Fruit fly (Drosophila melanogaster) whole organism, embryonic: ENCODE results near the gene ocn.

Source experiments
- Bdp1 ChIP-seq: fragments of 200-800 bp; sonication (Bioruptor generic); optimal IDR thresholded peaks from 3 replicates; lab custom pipeline; 2016; ENCODE audit warnings: missing biosample characterization, missing genetic modification characterization
- CG10321 ChIP-seq: fragments of 200-800 bp; sonication (Bioruptor generic); IDR thresholded peaks from 2 replicates; pipeline ENCODE4 v1.3.6; 2022; ENCODE audit warnings: missing biosample characterization, missing genetic modification characterization
- CG10462 ChIP-seq: fragments of 200-800 bp; sonication (Bioruptor generic); optimal IDR thresholded peaks from 2 replicates; lab custom pipeline; 2016; ENCODE audit warnings: missing biosample characterization, missing genetic modification characterization
- CG10543 ChIP-seq: fragments of 200-800 bp; sonication (Bioruptor generic); optimal IDR thresholded peaks from 3 replicates; lab custom pipeline; 2017; ENCODE audit warnings: missing biosample characterization, mild to moderate bottlenecking, missing genetic modification characterization, moderate library complexity
- CG12659 ChIP-seq: fragments of 200-800 bp; sonication (Bioruptor generic); optimal IDR thresholded peaks from 3 replicates; lab custom pipeline; 2017; ENCODE audit warnings: mild to moderate bottlenecking, missing biosample characterization, missing genetic modification reagents, missing genetic modification characterization
- CG15601 ChIP-seq: fragments of 200-800 bp; sonication (Bioruptor generic); optimal IDR thresholded peaks from 3 replicates; lab custom pipeline; 2019; ENCODE audit warnings: missing biosample characterization, mild to moderate bottlenecking, missing genetic modification characterization, moderate library complexity
- CG17328 ChIP-seq: fragments of 200-800 bp; sonication (Bioruptor generic); IDR thresholded peaks from 2 replicates; pipeline ENCODE4 v1.3.6; 2022; ENCODE audit warnings: missing biosample characterization, missing genetic modification characterization
- CG2889 ChIP-seq: fragments of 200-800 bp; sonication (Bioruptor generic); IDR thresholded peaks from 3 replicates; pipeline ENCODE4 v1.3.6; 2022; ENCODE audit warnings: missing biosample characterization, missing genetic modification characterization
- CG34376 ChIP-seq: fragments of 200-800 bp; sonication (Bioruptor generic); optimal IDR thresholded peaks from 2 replicates; lab custom pipeline; 2018; ENCODE audit warnings: missing biosample characterization, mild to moderate bottlenecking, missing genetic modification characterization
- CG4707 ChIP-seq: fragments of 200-800 bp; sonication (Bioruptor generic); optimal IDR thresholded peaks from 2 replicates; lab custom pipeline; 2018; ENCODE audit warnings: missing biosample characterization, mild to moderate bottlenecking, missing genetic modification characterization, moderate library complexity
- CG5180 ChIP-seq: fragments of 200-800 bp; sonication (Bioruptor generic); optimal IDR thresholded peaks from 3 replicates; lab custom pipeline; 2017; ENCODE audit warnings: missing biosample characterization, missing genetic modification characterization, mild to moderate bottlenecking, moderate library complexity, missing genetic modification reagents
- CG5245 ChIP-seq: fragments of 200-800 bp; sonication (Bioruptor generic); optimal IDR thresholded peaks from 3 replicates; lab custom pipeline; 2016; ENCODE audit warnings: missing biosample characterization, missing genetic modification characterization
- CG5953 ChIP-seq: fragments of 200-800 bp; sonication (Bioruptor generic); IDR thresholded peaks from 2 replicates; pipeline ENCODE4 v1.3.6; 2022; ENCODE audit warnings: missing biosample characterization, missing genetic modification characterization
- CG6254 ChIP-seq: fragments of 200-800 bp; sonication (Bioruptor generic); optimal IDR thresholded peaks from 3 replicates; lab custom pipeline; 2017; ENCODE audit warnings: mild to moderate bottlenecking, missing biosample characterization, missing genetic modification reagents, missing genetic modification characterization
- CG7928 ChIP-seq: fragments of 200-800 bp; sonication (Bioruptor generic); optimal IDR thresholded peaks from 2 replicates; lab custom pipeline; 2017; ENCODE audit warnings: missing biosample characterization, mild to moderate bottlenecking, missing genetic modification characterization
- CG8290 ChIP-seq, 3 experiments: fragments of 200-800 bp; sonication (Bioruptor generic); optimal IDR thresholded peaks; 2 replicates each; lab custom pipeline; 2016 to 2019; ENCODE audit warnings: missing biosample characterization in 3 of 3, missing genetic modification characterization in 3 of 3, mild to moderate bottlenecking in 2 of 3, moderate library complexity in 1 of 3
- D19A ChIP-seq: fragments of 200-800 bp; optimal IDR thresholded peaks from 3 replicates; lab custom pipeline; 2019; ENCODE audit warnings: missing biosample characterization, mild to moderate bottlenecking, missing genetic modification characterization, moderate library complexity
- D19B ChIP-seq: fragments of 200-800 bp; sonication (Bioruptor generic); optimal IDR thresholded peaks from 2 replicates; lab custom pipeline; 2017; ENCODE audit warnings: missing biosample characterization, mild to moderate bottlenecking, missing genetic modification characterization
- Dref ChIP-seq: fragments of 200-800 bp; sonication (Bioruptor generic); IDR thresholded peaks from 2 replicates; pipeline ENCODE4 v1.3.6; 2022; ENCODE audit warnings: missing biosample characterization, missing genetic modification characterization
- H15 ChIP-seq: fragments of 200-800 bp; sonication (Bioruptor generic); IDR thresholded peaks from 3 replicates; pipeline ENCODE4 v1.3.6; 2022; ENCODE audit warnings: missing biosample characterization, missing genetic modification characterization
- H2.0 ChIP-seq: fragments of 200-800 bp; sonication (Bioruptor generic); IDR thresholded peaks from 2 replicates; pipeline ENCODE4 v1.3.6; 2022; ENCODE audit warnings: missing biosample characterization, missing genetic modification characterization
- HLHmδ ChIP-seq: fragments of 200-800 bp; sonication (Bioruptor generic); optimal IDR thresholded peaks from 2 replicates; lab custom pipeline; 2018; ENCODE audit warnings: missing biosample characterization, mild to moderate bottlenecking, missing genetic modification characterization, moderate library complexity
- Hand ChIP-seq: fragments of 200-800 bp; sonication (Bioruptor generic); optimal IDR thresholded peaks from 2 replicates; lab custom pipeline; 2017; ENCODE audit warnings: mild to moderate bottlenecking, missing biosample characterization, missing genetic modification reagents, missing genetic modification characterization
- Med ChIP-seq: fragments of 200-800 bp; sonication (Bioruptor generic); peaks from one replicate; lab custom pipeline; 2016; ENCODE audit warnings: missing biosample characterization, missing genetic modification characterization, mild to moderate bottlenecking, inconsistent platforms, moderate library complexity
- NC2β ChIP-seq: fragments of 200-800 bp; sonication (Bioruptor generic); optimal IDR thresholded peaks from 2 replicates; lab custom pipeline; 2016; ENCODE audit warnings: missing biosample characterization, missing genetic modification characterization
- Rfx ChIP-seq: fragments of 200-800 bp; sonication (Bioruptor generic); IDR thresholded peaks from 2 replicates; pipeline ENCODE4 v1.3.6; 2022; ENCODE audit warnings: missing biosample characterization, missing genetic modification characterization
- Rx ChIP-seq: fragments of 200-800 bp; sonication (Bioruptor generic); IDR thresholded peaks from 2 replicates; pipeline ENCODE4 v1.3.6; 2022; ENCODE audit warnings: missing biosample characterization, missing genetic modification characterization
- Sin3A ChIP-seq: fragments of >200 bp; optimal IDR thresholded peaks from 2 replicates; lab custom pipeline; 2018
- Spps ChIP-seq: fragments of 200-800 bp; sonication (Bioruptor generic); optimal IDR thresholded peaks from 2 replicates; lab custom pipeline; 2018; ENCODE audit warnings: missing biosample characterization, mild to moderate bottlenecking, missing genetic modification characterization
- Ssrp ChIP-seq: fragments of 200-800 bp; sonication (Bioruptor generic); optimal IDR thresholded peaks from 2 replicates; lab custom pipeline; 2018; ENCODE audit warnings: missing biosample characterization, mild to moderate bottlenecking, missing genetic modification characterization, moderate library complexity
- Tbp ChIP-seq: fragments of >200 bp; optimal IDR thresholded peaks from 2 replicates; lab custom pipeline; 2018; ENCODE audit warnings: missing biosample characterization, missing genetic modification characterization
- Vsx1 ChIP-seq: fragments of 200-800 bp; sonication (Bioruptor generic); optimal IDR thresholded peaks from 2 replicates; lab custom pipeline; 2017; ENCODE audit warnings: missing biosample characterization, mild to moderate bottlenecking, missing genetic modification characterization, missing genetic modification reagents
- al ChIP-seq: fragments of 200-800 bp; sonication (Bioruptor generic); IDR thresholded peaks from 2 replicates; pipeline ENCODE4 v1.3.6; 2022; ENCODE audit warnings: missing biosample characterization, missing genetic modification characterization
- ap ChIP-seq: fragments of 200-800 bp; sonication (Bioruptor generic); IDR thresholded peaks from 2 replicates; pipeline ENCODE4 v1.3.6; 2022; ENCODE audit warnings: missing biosample characterization, missing genetic modification characterization
- bcd ChIP-seq: fragments of 200-800 bp; sonication (Bioruptor generic); optimal IDR thresholded peaks from 2 replicates; lab custom pipeline; 2017; ENCODE audit warnings: missing biosample characterization, mild to moderate bottlenecking, missing genetic modification characterization
- cato ChIP-seq: fragments of 200-800 bp; sonication (Bioruptor generic); optimal IDR thresholded peaks from 2 replicates; lab custom pipeline; 2016; ENCODE audit warnings: missing biosample characterization, missing genetic modification characterization, borderline replicate concordance
- crol ChIP-seq: fragments of 200-800 bp; sonication (Bioruptor generic); IDR thresholded peaks from 2 replicates; pipeline ENCODE4 v1.3.6; 2022; ENCODE audit warnings: missing biosample characterization, missing genetic modification characterization
- dysf ChIP-seq: fragments of 200-800 bp; sonication (Bioruptor generic); IDR thresholded peaks from 3 replicates; pipeline ENCODE4 v1.3.6; 2022; ENCODE audit warnings: missing biosample characterization, missing genetic modification characterization
- en ChIP-seq: fragments of 200-800 bp; sonication (Bioruptor generic); optimal IDR thresholded peaks from 2 replicates; lab custom pipeline; 2016; ENCODE audit warnings: missing biosample characterization, missing genetic modification characterization
- grn ChIP-seq: fragments of 200-800 bp; sonication (Bioruptor generic); optimal IDR thresholded peaks from 3 replicates; lab custom pipeline; 2017; ENCODE audit warnings: missing biosample characterization, missing genetic modification characterization
- mirr ChIP-seq: fragments of 200-800 bp; sonication (Bioruptor generic); optimal IDR thresholded peaks from 3 replicates; lab custom pipeline; 2018; ENCODE audit warnings: missing biosample characterization, mild to moderate bottlenecking, missing genetic modification characterization
- mld ChIP-seq: fragments of 200-800 bp; sonication (Bioruptor generic); IDR thresholded peaks from 3 replicates; pipeline ENCODE4 v1.3.6; 2022; ENCODE audit warnings: missing biosample characterization, missing genetic modification characterization; ENCODE audit not compliant: partially characterized antibody
- nau ChIP-seq: fragments of 200-800 bp; sonication (Bioruptor generic); optimal IDR thresholded peaks from 3 replicates; lab custom pipeline; 2017; ENCODE audit warnings: missing biosample characterization, mild to moderate bottlenecking, missing genetic modification characterization, missing genetic modification reagents
- nerfin-1 ChIP-seq: fragments of 200-800 bp; sonication (Bioruptor generic); optimal IDR thresholded peaks from 3 replicates; lab custom pipeline; 2019; ENCODE audit warnings: missing biosample characterization, mild to moderate bottlenecking, missing genetic modification characterization, moderate library complexity
- otp ChIP-seq: fragments of 200-800 bp; sonication (Bioruptor generic); IDR thresholded peaks from 3 replicates; pipeline ENCODE4, ENCODE4 v1.3.6; 2022; ENCODE audit warnings: missing biosample characterization, missing genetic modification characterization
- prd ChIP-seq, 3 experiments: fragments of >200 bp in 2 of 3; fragments of 200-800 bp in 1 of 3; sonication (Bioruptor generic) in 1 of 3; optimal IDR thresholded peaks in 2 of 3; IDR thresholded peaks in 1 of 3; 2 replicates in 2 of 3; 3 replicates in 1 of 3; pipeline versions ENCODE4 v1.3.6 to Lab custom; 2017 to 2022; ENCODE audit warnings: missing biosample characterization in 1 of 3, missing genetic modification characterization in 1 of 3
- scrt ChIP-seq: fragments of 200-800 bp; sonication (Bioruptor generic); optimal IDR thresholded peaks from 2 replicates; lab custom pipeline; 2018; ENCODE audit warnings: missing biosample characterization, mild to moderate bottlenecking, missing genetic modification characterization, moderate library complexity
- so ChIP-seq: fragments of 200-800 bp; sonication (Bioruptor generic); IDR thresholded peaks from 3 replicates; pipeline ENCODE4 v1.3.6; 2022; ENCODE audit warnings: missing biosample characterization, missing genetic modification characterization
- ssp ChIP-seq: fragments of 200-800 bp; sonication (Bioruptor generic); IDR thresholded peaks from 2 replicates; pipeline ENCODE4 v1.3.6; 2022; ENCODE audit warnings: missing biosample characterization, missing genetic modification characterization
- toy ChIP-seq: fragments of 200-800 bp; sonication (Bioruptor generic); IDR thresholded peaks from 2 replicates; pipeline ENCODE4 v1.3.6; 2022; ENCODE audit warnings: missing biosample characterization, missing genetic modification characterization
- wek ChIP-seq: fragments of 200-800 bp; sonication (Bioruptor generic); optimal IDR thresholded peaks from 3 replicates; lab custom pipeline; 2018; ENCODE audit warnings: missing biosample characterization, mild to moderate bottlenecking, missing genetic modification characterization, moderate library complexity

The ocn gene

DNA sequence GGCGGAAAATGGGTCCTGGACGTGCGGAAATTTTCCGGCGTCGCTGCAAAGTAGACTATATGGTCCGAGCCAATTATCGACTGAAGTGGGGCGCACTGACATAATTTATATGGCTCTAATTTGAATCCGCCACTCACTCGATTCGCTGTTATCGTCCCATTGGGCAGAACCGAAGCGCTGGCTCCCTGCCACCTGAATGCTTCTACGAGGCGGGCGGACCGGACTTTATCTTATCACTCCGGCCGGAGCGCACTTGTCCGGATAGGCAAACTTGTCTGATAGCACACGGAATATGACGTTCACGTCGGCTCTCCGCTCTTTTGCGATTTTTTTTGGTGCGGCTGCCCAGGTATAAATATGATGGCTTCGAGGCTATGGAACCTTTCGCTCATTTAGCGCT is 25.0 kb upstream of the ocn start (continued):
- TF ChIP-seq CG17328, result 0 out of 2 replicates have a peak, but pooled peaks have one; percentile 22
- no peak for TF ChIP-seq CG8290 (GFP tag; optimal IDR thresholded peaks at IDR 0.05; lab: Kevin White, UChicago)
- peak in 1 of 2 experiments; percentile 22 for TF ChIP-seq CG8290 (tag; optimal IDR thresholded peaks at IDR 0.05; lab: Kevin White, UChicago)
- no peak for TF ChIP-seq Ssrp (tag; lab: Kevin White, UChicago)
- no peak for TF ChIP-seq CG12659 (GFP tag; lab: Kevin White, UChicago)
- peak; percentile 30 for TF ChIP-seq Med (GFP tag; lab: Kevin White, UChicago)
- TF ChIP-seq scrt (GFP tag; lab: Kevin White, UChicago), result no peak
- TF ChIP-seq CG2889, result no peak
- no peak for TF ChIP-seq CG5180 (GFP tag; lab: Kevin White, UChicago)
- no peak for TF ChIP-seq D19A
- TF ChIP-seq CG7928 (GFP tag; lab: Kevin White, UChicago), result no peak
- TF ChIP-seq ssp (GFP tag; lab: Robert Waterston, UW), result no peak
- no peak for TF ChIP-seq crol (GFP tag; lab: Robert Waterston, UW)
- TF ChIP-seq Vsx1 (GFP tag; lab: Kevin White, UChicago), result peak; percentile 86
- no peak for TF ChIP-seq D19B (GFP tag; lab: Kevin White, UChicago)
- no peak for TF ChIP-seq CG4707 (GFP tag; lab: Kevin White, UChicago)
- no peak for TF ChIP-seq CG6254 (GFP tag; lab: Kevin White, UChicago)
- no peak for TF ChIP-seq dysf
- TF ChIP-seq so, result no peak
- TF ChIP-seq Tbp (GFP tag; lab: Kevin White, UChicago), result no peak
- peak; percentile 10; the same call in 1 of the 2 replicates for TF ChIP-seq CG5953 (GFP tag; lab: Robert Waterston, UW)
- TF ChIP-seq en (GFP tag; lab: Kevin White, UChicago), result no peak
- no peak for TF ChIP-seq cato (GFP tag; lab: Kevin White, UChicago)
- no peak for TF ChIP-seq nerfin-1
- no peak for TF ChIP-seq mld (GFP tag; lab: Robert Waterston, UW)
- no peak for TF ChIP-seq Bdp1
- no peak for TF ChIP-seq wek (GFP tag; lab: Kevin White, UChicago)
- TF ChIP-seq CG10543 (GFP tag; lab: Kevin White, UChicago), result peak; percentile 90
- no peak for TF ChIP-seq al (GFP tag; lab: Robert Waterston, UW)
- no peak for TF ChIP-seq prd (optimal IDR thresholded peaks at IDR 0.05; lab: Kevin White, UChicago)
- no peak for TF ChIP-seq prd (GFP tag; IDR thresholded peaks at IDR 0.05; lab: Robert Waterston, UW)
- no peak for TF ChIP-seq H15 (GFP tag; lab: Robert Waterston, UW)
- TF ChIP-seq HLHmδ (GFP tag; lab: Kevin White, UChicago), result no peak
- TF ChIP-seq CG10321 (GFP tag; lab: Robert Waterston, UW), result peak; percentile 20; the same call in 1 of the 2 replicates
- no peak for TF ChIP-seq ap
- TF ChIP-seq Spps (tag; lab: Kevin White, UChicago), result no peak
- peak; percentile 31 for TF ChIP-seq grn
- TF ChIP-seq Dref (GFP tag; lab: Robert Waterston, UW), result no peak
- peak; percentile 79 for TF ChIP-seq mirr (GFP tag; lab: Kevin White, UChicago)
- no peak for TF ChIP-seq nau (GFP tag; lab: Kevin White, UChicago)
- no peak for TF ChIP-seq Sin3A
- no peak for TF ChIP-seq Hand (GFP tag; lab: Kevin White, UChicago)
- TF ChIP-seq CG15601, result no peak
- TF ChIP-seq bcd (GFP tag; lab: Kevin White, UChicago), result no peak
- TF ChIP-seq toy, result no peak
- TF ChIP-seq H2.0 (GFP tag; lab: Robert Waterston, UW), result no peak
- TF ChIP-seq CG5245 (GFP tag; lab: Kevin White, UChicago), result no peak
- TF ChIP-seq CG34376, result no peak
- peak; percentile 11; the same call in 1 of the 2 replicates for TF ChIP-seq Rfx
- no peak for TF ChIP-seq NC2β (GFP tag; lab: Kevin White, UChicago)
- TF ChIP-seq otp, result no peak
- no peak for TF ChIP-seq CG10462 (GFP tag; lab: Kevin White, UChicago)
- TF ChIP-seq Rx (GFP tag; lab: Robert Waterston, UW), result no peak
